Fruit fly (Drosophila melanogaster) whole organism, embryonic: ENCODE measurements around the gene Mekk1.

ENCODE experiments used
- BtbVII ChIP-seq: fragments of 200-800 bp; sonication (Bioruptor generic); optimal IDR thresholded peaks from 3 replicates; lab custom pipeline; 2017; ENCODE audit warnings: missing biosample characterization, mild to moderate bottlenecking, missing genetic modification characterization
- CG11085 ChIP-seq: fragments of 200-800 bp; sonication (Bioruptor generic); IDR thresholded peaks from 2 replicates; pipeline ENCODE4 v1.3.6; 2022; ENCODE audit warnings: missing biosample characterization, missing genetic modification characterization
- CG11456 ChIP-seq: fragments of 200-800 bp; sonication (Bioruptor generic); IDR thresholded peaks from 3 replicates; pipeline ENCODE4 v1.3.6; 2022; ENCODE audit warnings: missing biosample characterization, missing genetic modification characterization
- CG15514 ChIP-seq: fragments of 200-800 bp; sonication (Bioruptor generic); optimal IDR thresholded peaks from 3 replicates; lab custom pipeline; 2017; ENCODE audit warnings: missing biosample characterization, missing genetic modification characterization, mild to moderate bottlenecking, moderate library complexity, missing genetic modification reagents
- CG17186 ChIP-seq: fragments of 200-800 bp; sonication (Bioruptor generic); optimal IDR thresholded peaks from 3 replicates; lab custom pipeline; 2017; ENCODE audit warnings: missing biosample characterization, missing genetic modification reagents, missing genetic modification characterization
- CG17802 ChIP-seq: fragments of 200-800 bp; sonication (Bioruptor generic); optimal IDR thresholded peaks from 2 replicates; lab custom pipeline; 2018; ENCODE audit warnings: missing biosample characterization, mild to moderate bottlenecking, missing genetic modification characterization, moderate library complexity
- CG17829 ChIP-seq: fragments of 200-800 bp; optimal IDR thresholded peaks from 2 replicates; lab custom pipeline; 2019; ENCODE audit warnings: missing biosample characterization, mild to moderate bottlenecking, missing genetic modification characterization, moderate library complexity
- CG2199 ChIP-seq: fragments of 200-800 bp; sonication (Bioruptor generic); IDR thresholded peaks from 3 replicates; pipeline ENCODE4 v1.3.6; 2022; ENCODE audit warnings: missing biosample characterization, missing genetic modification characterization
- CG2889 ChIP-seq: fragments of 200-800 bp; sonication (Bioruptor generic); IDR thresholded peaks from 3 replicates; pipeline ENCODE4 v1.3.6; 2022; ENCODE audit warnings: missing biosample characterization, missing genetic modification characterization
- CG31441 ChIP-seq: fragments of 200-800 bp; sonication (Bioruptor generic); IDR thresholded peaks from 2 replicates; pipeline ENCODE4 v1.3.6; 2022; ENCODE audit warnings: missing biosample characterization, missing genetic modification characterization
- CG3163 ChIP-seq: fragments of 200-800 bp; sonication (Bioruptor generic); optimal IDR thresholded peaks from 3 replicates; lab custom pipeline; 2016; ENCODE audit warnings: missing biosample characterization, missing genetic modification characterization
- CG3726 ChIP-seq: fragments of 200-800 bp; sonication (Bioruptor generic); IDR thresholded peaks from 3 replicates; pipeline ENCODE4, ENCODE4 v1.3.6; 2022; ENCODE audit warnings: missing biosample characterization, missing genetic modification characterization
- CG3847 ChIP-seq: fragments of 200-800 bp; sonication (Bioruptor generic); IDR thresholded peaks from 2 replicates; pipeline ENCODE4 v1.3.6; 2022; ENCODE audit warnings: missing biosample characterization, missing genetic modification characterization
- CG7556 ChIP-seq: fragments of 200-800 bp; sonication (Bioruptor generic); optimal IDR thresholded peaks from 2 replicates; lab custom pipeline; 2017; ENCODE audit warnings: missing biosample characterization, mild to moderate bottlenecking, missing genetic modification characterization
- CG7786 ChIP-seq: fragments of 200-800 bp; sonication (Bioruptor generic); optimal IDR thresholded peaks from 2 replicates; lab custom pipeline; 2016; ENCODE audit warnings: missing biosample characterization, missing genetic modification characterization
- CG8089 ChIP-seq: fragments of 200-800 bp; sonication (Bioruptor generic); optimal IDR thresholded peaks from 3 replicates; lab custom pipeline; 2016; ENCODE audit warnings: missing biosample characterization, missing genetic modification characterization
- CG8290 ChIP-seq, 3 experiments: fragments of 200-800 bp; sonication (Bioruptor generic); optimal IDR thresholded peaks; 2 replicates each; lab custom pipeline; 2016 to 2019; ENCODE audit warnings: missing biosample characterization in 3 of 3, missing genetic modification characterization in 3 of 3, mild to moderate bottlenecking in 2 of 3, moderate library complexity in 1 of 3
- CG8478 ChIP-seq: fragments of >200 bp; optimal IDR thresholded peaks from 2 replicates; lab custom pipeline; 2018
- CG9437 ChIP-seq: fragments of 200-800 bp; sonication (Bioruptor generic); optimal IDR thresholded peaks from 2 replicates; lab custom pipeline; 2018; ENCODE audit warnings: missing biosample characterization, mild to moderate bottlenecking, missing genetic modification characterization
- CG9876 ChIP-seq: fragments of 200-800 bp; sonication (Bioruptor generic); optimal IDR thresholded peaks from 2 replicates; lab custom pipeline; 2016; ENCODE audit warnings: missing biosample characterization, missing genetic modification characterization
- CkIIα-i1 ChIP-seq: fragments of 200-800 bp; sonication (Bioruptor generic); IDR thresholded peaks from 2 replicates; pipeline ENCODE4 v1.3.6; 2022; ENCODE audit warnings: missing biosample characterization, missing genetic modification characterization
- Dbx ChIP-seq: fragments of 200-800 bp; sonication (Bioruptor generic); IDR thresholded peaks from 3 replicates; pipeline ENCODE4 v1.3.6; 2022; ENCODE audit warnings: missing biosample characterization, missing genetic modification characterization
- Ets65A ChIP-seq: fragments of 200-800 bp; sonication (Bioruptor generic); peaks from one replicate; lab custom pipeline; 2016; ENCODE audit warnings: missing biosample characterization, missing genetic modification characterization
- GATAe ChIP-seq: fragments of 200-800 bp; sonication (Bioruptor generic); conservative IDR thresholded peaks from 2 replicates; pipeline ENCODE4 v1.3.6; 2022; ENCODE audit warnings: missing biosample characterization, missing genetic modification characterization
- HHEX ChIP-seq: fragments of 200-800 bp; sonication (Bioruptor generic); optimal IDR thresholded peaks from 3 replicates; lab custom pipeline; 2017; ENCODE audit warnings: missing biosample characterization, mild to moderate bottlenecking, missing genetic modification characterization, missing genetic modification reagents
- Hey ChIP-seq: fragments of 200-800 bp; sonication (Bioruptor generic); optimal IDR thresholded peaks from 3 replicates; lab custom pipeline; 2018; ENCODE audit warnings: missing biosample characterization, mild to moderate bottlenecking, missing genetic modification characterization
- Med ChIP-seq: fragments of 200-800 bp; sonication (Bioruptor generic); peaks from one replicate; lab custom pipeline; 2016; ENCODE audit warnings: missing biosample characterization, missing genetic modification characterization, mild to moderate bottlenecking, inconsistent platforms, moderate library complexity
- Neu2 ChIP-seq: fragments of 200-800 bp; sonication (Bioruptor generic); optimal IDR thresholded peaks from 3 replicates; lab custom pipeline; 2016; ENCODE audit warnings: missing biosample characterization, missing genetic modification characterization, borderline replicate concordance
- PHDP ChIP-seq: fragments of 200-800 bp; sonication (Bioruptor generic); optimal IDR thresholded peaks from 3 replicates; lab custom pipeline; 2018; ENCODE audit warnings: missing biosample characterization, mild to moderate bottlenecking, missing genetic modification characterization, moderate library complexity
- Sin3A ChIP-seq: fragments of >200 bp; optimal IDR thresholded peaks from 2 replicates; lab custom pipeline; 2018
- Sox102F ChIP-seq: fragments of 200-800 bp; sonication (Bioruptor generic); optimal IDR thresholded peaks from 2 replicates; lab custom pipeline; 2018; ENCODE audit warnings: missing biosample characterization, mild to moderate bottlenecking, missing genetic modification characterization, moderate library complexity
- Usf ChIP-seq: fragments of 200-800 bp; sonication (Bioruptor generic); optimal IDR thresholded peaks from 2 replicates; lab custom pipeline; 2017; ENCODE audit warnings: missing genotype, missing biosample characterization, missing genetic modification characterization
- ase ChIP-seq: fragments of 200-800 bp; sonication (Bioruptor generic); IDR thresholded peaks from 3 replicates; pipeline ENCODE4 v1.3.6; 2022; ENCODE audit warnings: missing biosample characterization, missing genetic modification characterization
- ato ChIP-seq: fragments of 200-800 bp; sonication (Bioruptor generic); IDR thresholded peaks from 2 replicates; pipeline ENCODE4 v1.3.6; 2022; ENCODE audit warnings: missing biosample characterization, missing genetic modification characterization; ENCODE audit not compliant: partially characterized antibody
- br ChIP-seq: fragments of >200 bp; optimal IDR thresholded peaks from 2 replicates; lab custom pipeline; 2017
- chn ChIP-seq: fragments of 200-800 bp; sonication (Bioruptor generic); optimal IDR thresholded peaks from 2 replicates; lab custom pipeline; 2016; ENCODE audit warnings: missing biosample characterization, missing genetic modification characterization
- crol ChIP-seq: fragments of 200-800 bp; sonication (Bioruptor generic); IDR thresholded peaks from 2 replicates; pipeline ENCODE4 v1.3.6; 2022; ENCODE audit warnings: missing biosample characterization, missing genetic modification characterization
- dimm ChIP-seq: fragments of 200-800 bp; sonication (Bioruptor generic); IDR thresholded peaks from 2 replicates; pipeline ENCODE4 v1.3.6; 2022; ENCODE audit warnings: missing biosample characterization, missing genetic modification characterization
- dmrt99B ChIP-seq: fragments of 200-800 bp; sonication (Bioruptor generic); optimal IDR thresholded peaks from 2 replicates; lab custom pipeline; 2018; ENCODE audit warnings: missing biosample characterization, mild to moderate bottlenecking, missing genetic modification characterization, moderate library complexity
- dysf ChIP-seq: fragments of 200-800 bp; sonication (Bioruptor generic); IDR thresholded peaks from 3 replicates; pipeline ENCODE4 v1.3.6; 2022; ENCODE audit warnings: missing biosample characterization, missing genetic modification characterization
- eve ChIP-seq, 2 experiments: fragments of >200 bp; optimal IDR thresholded peaks; 2 replicates each; lab custom pipeline; 2017; ENCODE audit warnings: missing biosample characterization in 2 of 2, missing genetic modification characterization in 2 of 2
- ewg ChIP-seq: fragments of 200-800 bp; sonication (Bioruptor generic); optimal IDR thresholded peaks from 3 replicates; lab custom pipeline; 2017; ENCODE audit warnings: mild to moderate bottlenecking, missing biosample characterization, missing genetic modification reagents, missing genetic modification characterization
- fd3F ChIP-seq: fragments of 200-800 bp; sonication (Bioruptor generic); optimal IDR thresholded peaks from 2 replicates; lab custom pipeline; 2018; ENCODE audit warnings: missing biosample characterization, mild to moderate bottlenecking, missing genetic modification characterization, moderate library complexity
- grn ChIP-seq: fragments of 200-800 bp; sonication (Bioruptor generic); optimal IDR thresholded peaks from 3 replicates; lab custom pipeline; 2017; ENCODE audit warnings: missing biosample characterization, missing genetic modification characterization
- gro ChIP-seq: fragments of 200-800 bp; sonication (Bioruptor generic); optimal IDR thresholded peaks from 2 replicates; lab custom pipeline; 2016; ENCODE audit warnings: missing biosample characterization, missing genetic modification characterization
- insv ChIP-seq, 2 experiments: fragments of 200-800 bp; sonication (Bioruptor generic); optimal IDR thresholded peaks; 3 replicates each; lab custom pipeline; 2016 to 2018; ENCODE audit warnings: missing biosample characterization in 2 of 2, missing genetic modification characterization in 2 of 2
- kah ChIP-seq: fragments of 200-800 bp; sonication (Bioruptor generic); optimal IDR thresholded peaks from 2 replicates; lab custom pipeline; 2018; ENCODE audit warnings: missing biosample characterization, mild to moderate bottlenecking, missing genetic modification characterization
- kay ChIP-seq: fragments of 200-800 bp; sonication (Bioruptor generic); optimal IDR thresholded peaks from 2 replicates; lab custom pipeline; 2016; ENCODE audit warnings: missing biosample characterization, missing genetic modification characterization
- phol ChIP-seq: fragments of 200-800 bp; sonication (Bioruptor generic); optimal IDR thresholded peaks from 3 replicates; lab custom pipeline; 2018; ENCODE audit warnings: missing biosample characterization, mild to moderate bottlenecking, missing genetic modification characterization, moderate library complexity
- psq ChIP-seq: fragments of 200-800 bp; sonication (Bioruptor generic); optimal IDR thresholded peaks from 2 replicates; lab custom pipeline; 2017; ENCODE audit warnings: missing biosample characterization, missing genetic modification characterization
- sima ChIP-seq: fragments of 200-800 bp; sonication (Bioruptor generic); optimal IDR thresholded peaks from 2 replicates; lab custom pipeline; 2016; ENCODE audit warnings: missing biosample characterization, missing genetic modification characterization
- sqz ChIP-seq: fragments of 200-800 bp; sonication (Bioruptor generic); optimal IDR thresholded peaks from 3 replicates; lab custom pipeline; 2018; ENCODE audit warnings: missing biosample characterization, mild to moderate bottlenecking, missing genetic modification characterization
- tin ChIP-seq: fragments of 200-800 bp; sonication (Bioruptor generic); optimal IDR thresholded peaks from 3 replicates; lab custom pipeline; 2016; ENCODE audit warnings: missing biosample characterization, missing genetic modification characterization

Mekk1 gene

dm6 chr3R:18741844-18742187 is 1.6 kb downstream of the Mekk1 start:
- no peak for TF ChIP-seq CG2199 (GFP tag; lab: Robert Waterston, UW)
- no peak for TF ChIP-seq CG17186 (GFP tag; lab: Kevin White, UChicago)
- TF ChIP-seq Med (GFP tag; lab: Kevin White, UChicago), result peak; percentile 79
- TF ChIP-seq CG31441 (GFP tag; lab: Robert Waterston, UW), result peak; percentile 4; the same call in 1 of the 2 replicates
- TF ChIP-seq CG2889 (GFP tag; lab: Robert Waterston, UW), result no peak
- TF ChIP-seq CG8290 (GFP tag; optimal IDR thresholded peaks at IDR 0.05; lab: Kevin White, UChicago), result no peak
- no peak for TF ChIP-seq CG8290 (tag; optimal IDR thresholded peaks at IDR 0.05; lab: Kevin White, UChicago)
- TF ChIP-seq sqz, result peak; percentile 15
- TF ChIP-seq CG9437 (GFP tag; lab: Kevin White, UChicago), result no peak
- TF ChIP-seq phol, result no peak
- TF ChIP-seq fd3F (GFP tag; lab: Kevin White, UChicago), result no peak
- TF ChIP-seq kah (GFP tag; lab: Kevin White, UChicago), result no peak
- TF ChIP-seq grn (GFP tag; lab: Kevin White, UChicago), result peak; percentile 24
- TF ChIP-seq HHEX (GFP tag; lab: Kevin White, UChicago), result no peak
- TF ChIP-seq GATAe (GFP tag; lab: Robert Waterston, UW), result 0 out of 2 replicates have a peak, but pooled peaks have one; percentile 7
- no peak for TF ChIP-seq eve (GFP tag; optimal IDR thresholded peaks at IDR 0.05; lab: Kevin White, UChicago)
- TF ChIP-seq Usf (GFP tag; lab: Kevin White, UChicago), result no peak
- no peak for TF ChIP-seq CG8478 (lab: Kevin White, UChicago)
- TF ChIP-seq chn (GFP tag; lab: Kevin White, UChicago), result no peak
- no peak for TF ChIP-seq PHDP (tag; lab: Kevin White, UChicago)
- TF ChIP-seq CG3726 (GFP tag; lab: Robert Waterston, UW), result no peak
- TF ChIP-seq CG3847, result no peak
- no peak for TF ChIP-seq BtbVII
- TF ChIP-seq crol (GFP tag; lab: Robert Waterston, UW), result peak; percentile 64; the same call in 1 of the 2 replicates
- no peak for TF ChIP-seq CG11456 (GFP tag; lab: Robert Waterston, UW)
- TF ChIP-seq insv (GFP tag; optimal IDR thresholded peaks at IDR 0.05; lab: Kevin White, UChicago), result no peak
- no peak for TF ChIP-seq Dbx
- TF ChIP-seq ase (GFP tag; lab: Robert Waterston, UW), result no peak
- no peak for TF ChIP-seq Sin3A
- TF ChIP-seq CkIIα-i1 (GFP tag; lab: Robert Waterston, UW), result no peak
- TF ChIP-seq sima (GFP tag; lab: Kevin White, UChicago), result peak; percentile 3
- TF ChIP-seq CG7556 (GFP tag; lab: Kevin White, UChicago), result peak; percentile 30
- TF ChIP-seq kay (GFP tag; lab: Kevin White, UChicago), result peak; percentile 18
- TF ChIP-seq CG3163, result no peak
- peak; percentile 44 for TF ChIP-seq CG7786 (GFP tag; lab: Kevin White, UChicago)
- peak; percentile 85 for TF ChIP-seq Ets65A
- TF ChIP-seq CG11085, result no peak
- no peak for TF ChIP-seq br (lab: Kevin White, UChicago)
- TF ChIP-seq tin (GFP tag; lab: Kevin White, UChicago), result no peak
- no peak for TF ChIP-seq dysf (GFP tag; lab: Robert Waterston, UW)
- peak; percentile 11 for TF ChIP-seq psq (GFP tag; lab: Kevin White, UChicago)
- TF ChIP-seq dmrt99B (tag; lab: Kevin White, UChicago), result no peak
- no peak for TF ChIP-seq CG15514
- TF ChIP-seq ato (GFP tag; lab: Robert Waterston, UW), result no peak
- no peak for TF ChIP-seq gro (GFP tag; lab: Kevin White, UChicago)
- no peak for TF ChIP-seq CG17829
- TF ChIP-seq CG17802, result no peak
- no peak for TF ChIP-seq Sox102F (GFP tag; lab: Kevin White, UChicago)
- TF ChIP-seq ewg (GFP tag; lab: Kevin White, UChicago), result no peak
- TF ChIP-seq Neu2 (GFP tag; lab: Kevin White, UChicago), result no peak
- no peak for TF ChIP-seq CG8089 (GFP tag; lab: Kevin White, UChicago)
- TF ChIP-seq CG9876 (GFP tag; lab: Kevin White, UChicago), result no peak
- no peak for TF ChIP-seq dimm (GFP tag; lab: Robert Waterston, UW)
- peak; percentile 33 for TF ChIP-seq Hey (tag; lab: Kevin White, UChicago)
